Fruit fly (Drosophila melanogaster) whole organism, embryonic: ENCODE data around the gene RASSF8.

Experiments used
- Antp ChIP-seq: fragments of 200-800 bp; sonication (Bioruptor generic); optimal IDR thresholded peaks from 3 replicates; lab custom pipeline; 2016; ENCODE audit warnings: missing biosample characterization, missing genetic modification characterization
- Asciz ChIP-seq: fragments of 200-800 bp; sonication (Bioruptor generic); optimal IDR thresholded peaks from 2 replicates; lab custom pipeline; 2017; ENCODE audit warnings: missing biosample characterization, mild to moderate bottlenecking, missing genetic modification characterization, missing genetic modification reagents
- Atf-2 ChIP-seq: fragments of 200-800 bp; sonication (Bioruptor generic); optimal IDR thresholded peaks from 2 replicates; lab custom pipeline; 2016; ENCODE audit warnings: missing biosample characterization, missing genetic modification characterization
- Atf3 ChIP-seq: fragments of 200-800 bp; sonication (Bioruptor generic); optimal IDR thresholded peaks from 3 replicates; lab custom pipeline; 2016; ENCODE audit warnings: missing biosample characterization, missing genetic modification characterization
- CG10147 ChIP-seq: fragments of 200-800 bp; sonication (Bioruptor generic); optimal IDR thresholded peaks from 2 replicates; lab custom pipeline; 2019; ENCODE audit warnings: missing biosample characterization, mild to moderate bottlenecking, missing genetic modification characterization, moderate library complexity
- CG10321 ChIP-seq: fragments of 200-800 bp; sonication (Bioruptor generic); IDR thresholded peaks from 2 replicates; pipeline ENCODE4 v1.3.6; 2022; ENCODE audit warnings: missing biosample characterization, missing genetic modification characterization
- CG10565 ChIP-seq: fragments of 200-800 bp; sonication (Bioruptor generic); optimal IDR thresholded peaks from 3 replicates; lab custom pipeline; 2016; ENCODE audit warnings: missing biosample characterization, mild to moderate bottlenecking, missing genetic modification characterization
- CG12219 ChIP-seq: fragments of 200-800 bp; sonication (Bioruptor generic); optimal IDR thresholded peaks from 3 replicates; lab custom pipeline; 2018; ENCODE audit warnings: missing biosample characterization, mild to moderate bottlenecking, missing genetic modification characterization
- CG15479 ChIP-seq: fragments of 200-800 bp; sonication (Bioruptor generic); optimal IDR thresholded peaks from 3 replicates; lab custom pipeline; 2019; ENCODE audit warnings: missing biosample characterization, mild to moderate bottlenecking, missing genetic modification characterization, moderate library complexity
- CG15601 ChIP-seq: fragments of 200-800 bp; sonication (Bioruptor generic); optimal IDR thresholded peaks from 3 replicates; lab custom pipeline; 2019; ENCODE audit warnings: missing biosample characterization, mild to moderate bottlenecking, missing genetic modification characterization, moderate library complexity
- CG17359 ChIP-seq: fragments of 200-800 bp; sonication (Bioruptor generic); optimal IDR thresholded peaks from 3 replicates; lab custom pipeline; 2018; ENCODE audit warnings: missing biosample characterization, mild to moderate bottlenecking, missing genetic modification characterization, moderate library complexity
- CG32772 ChIP-seq: fragments of 200-800 bp; sonication (Bioruptor generic); IDR thresholded peaks from 2 replicates; pipeline ENCODE4 v1.3.6; 2022; ENCODE audit warnings: missing biosample characterization, missing genetic modification characterization
- CG34422 ChIP-seq: fragments of 200-800 bp; sonication (Bioruptor generic); IDR thresholded peaks from 3 replicates; pipeline ENCODE4 v1.3.6; 2022; ENCODE audit warnings: missing biosample characterization, missing genetic modification characterization
- CG4707 ChIP-seq: fragments of 200-800 bp; sonication (Bioruptor generic); optimal IDR thresholded peaks from 2 replicates; lab custom pipeline; 2018; ENCODE audit warnings: missing biosample characterization, mild to moderate bottlenecking, missing genetic modification characterization, moderate library complexity
- CG6683 ChIP-seq: fragments of 200-800 bp; sonication (Bioruptor generic); optimal IDR thresholded peaks from 2 replicates; lab custom pipeline; 2017; ENCODE audit warnings: missing biosample characterization, mild to moderate bottlenecking, missing genetic modification characterization, missing genetic modification reagents
- CG9727 ChIP-seq: fragments of 200-800 bp; sonication (Bioruptor generic); optimal IDR thresholded peaks from 3 replicates; lab custom pipeline; 2017; ENCODE audit warnings: missing biosample characterization, mild to moderate bottlenecking, missing genetic modification characterization
- D19A ChIP-seq: fragments of 200-800 bp; optimal IDR thresholded peaks from 3 replicates; lab custom pipeline; 2019; ENCODE audit warnings: missing biosample characterization, mild to moderate bottlenecking, missing genetic modification characterization, moderate library complexity
- Dek ChIP-seq: fragments of 200-800 bp; sonication (Bioruptor generic); optimal IDR thresholded peaks from 3 replicates; lab custom pipeline; 2019; ENCODE audit warnings: missing biosample characterization, mild to moderate bottlenecking, missing genetic modification characterization, moderate library complexity
- Ets65A ChIP-seq: fragments of 200-800 bp; sonication (Bioruptor generic); peaks from one replicate; lab custom pipeline; 2016; ENCODE audit warnings: missing biosample characterization, missing genetic modification characterization
- HHEX ChIP-seq: fragments of 200-800 bp; sonication (Bioruptor generic); optimal IDR thresholded peaks from 3 replicates; lab custom pipeline; 2017; ENCODE audit warnings: missing biosample characterization, mild to moderate bottlenecking, missing genetic modification characterization, missing genetic modification reagents
- HmgD ChIP-seq: fragments of 200-800 bp; sonication (Bioruptor generic); optimal IDR thresholded peaks from 3 replicates; lab custom pipeline; 2016; ENCODE audit warnings: missing biosample characterization, missing genetic modification characterization
- Hsf ChIP-seq: fragments of 200-800 bp; sonication (Bioruptor generic); optimal IDR thresholded peaks from 3 replicates; lab custom pipeline; 2016; ENCODE audit warnings: missing biosample characterization, missing genetic modification characterization
- Myb ChIP-seq: fragments of 200-800 bp; sonication (Bioruptor generic); optimal IDR thresholded peaks from 2 replicates; lab custom pipeline; 2016; ENCODE audit warnings: missing biosample characterization, missing genetic modification characterization
- Opbp ChIP-seq: fragments of 200-800 bp; sonication (Bioruptor generic); IDR thresholded peaks from 3 replicates; pipeline ENCODE4 v1.3.6; 2022; ENCODE audit warnings: missing biosample characterization, missing genetic modification characterization; ENCODE audit not compliant: partially characterized antibody
- Spps ChIP-seq: fragments of 200-800 bp; sonication (Bioruptor generic); optimal IDR thresholded peaks from 2 replicates; lab custom pipeline; 2018; ENCODE audit warnings: missing biosample characterization, mild to moderate bottlenecking, missing genetic modification characterization
- Ssrp ChIP-seq: fragments of 200-800 bp; sonication (Bioruptor generic); optimal IDR thresholded peaks from 2 replicates; lab custom pipeline; 2018; ENCODE audit warnings: missing biosample characterization, mild to moderate bottlenecking, missing genetic modification characterization, moderate library complexity
- Stat92E ChIP-seq, 3 experiments: fragments of >200 bp in 2 of 3; fragments of 200-800 bp in 1 of 3; sonication (Bioruptor generic) in 1 of 3; optimal IDR thresholded peaks; 2 replicates each; lab custom pipeline; 2017 to 2019; ENCODE audit warnings: missing biosample characterization in 3 of 3, missing genetic modification characterization in 3 of 3, mild to moderate bottlenecking in 1 of 3, moderate library complexity in 1 of 3
- Tbp ChIP-seq: fragments of >200 bp; optimal IDR thresholded peaks from 2 replicates; lab custom pipeline; 2018; ENCODE audit warnings: missing biosample characterization, missing genetic modification characterization
- Xrp1 ChIP-seq: fragments of 200-800 bp; sonication (Bioruptor generic); IDR thresholded peaks from 2 replicates; pipeline ENCODE4 v1.3.6; 2022; ENCODE audit warnings: missing biosample characterization, missing genetic modification characterization
- amos ChIP-seq: fragments of 200-800 bp; sonication (Bioruptor generic); IDR thresholded peaks from 2 replicates; pipeline ENCODE4 v1.3.6; 2022; ENCODE audit warnings: missing biosample characterization, missing genetic modification characterization; ENCODE audit not compliant: partially characterized antibody
- ato ChIP-seq: fragments of 200-800 bp; sonication (Bioruptor generic); IDR thresholded peaks from 2 replicates; pipeline ENCODE4 v1.3.6; 2022; ENCODE audit warnings: missing biosample characterization, missing genetic modification characterization; ENCODE audit not compliant: partially characterized antibody
- caup ChIP-seq: fragments of 200-800 bp; sonication (Bioruptor generic); optimal IDR thresholded peaks from 3 replicates; lab custom pipeline; 2017; ENCODE audit warnings: missing biosample characterization, mild to moderate bottlenecking, missing genetic modification characterization, moderate library complexity; ENCODE audit not compliant: severe bottlenecking
- dati ChIP-seq: fragments of 200-800 bp; sonication (Bioruptor generic); IDR thresholded peaks from 2 replicates; pipeline ENCODE4 v1.3.6; 2022; ENCODE audit warnings: missing biosample characterization, missing genetic modification characterization
- dimm ChIP-seq: fragments of 200-800 bp; sonication (Bioruptor generic); IDR thresholded peaks from 2 replicates; pipeline ENCODE4 v1.3.6; 2022; ENCODE audit warnings: missing biosample characterization, missing genetic modification characterization
- ems ChIP-seq: fragments of 200-800 bp; sonication (Bioruptor generic); optimal IDR thresholded peaks from 3 replicates; lab custom pipeline; 2016; ENCODE audit warnings: missing biosample characterization, missing genetic modification characterization
- fd102C ChIP-seq: fragments of 200-800 bp; sonication (Bioruptor generic); optimal IDR thresholded peaks from 2 replicates; lab custom pipeline; 2018; ENCODE audit warnings: missing biosample characterization, mild to moderate bottlenecking, missing genetic modification characterization, moderate library complexity
- gt ChIP-seq: fragments of 200-800 bp; sonication (Bioruptor generic); IDR thresholded peaks from 2 replicates; pipeline ENCODE4 v1.3.6; 2022; ENCODE audit warnings: missing biosample characterization, missing genetic modification characterization
- her ChIP-seq: fragments of 200-800 bp; sonication (Bioruptor generic); optimal IDR thresholded peaks from 2 replicates; lab custom pipeline; 2016; ENCODE audit warnings: missing biosample characterization, missing genetic modification characterization
- kah ChIP-seq: fragments of 200-800 bp; sonication (Bioruptor generic); optimal IDR thresholded peaks from 2 replicates; lab custom pipeline; 2018; ENCODE audit warnings: missing biosample characterization, mild to moderate bottlenecking, missing genetic modification characterization
- kay ChIP-seq: fragments of 200-800 bp; sonication (Bioruptor generic); optimal IDR thresholded peaks from 2 replicates; lab custom pipeline; 2016; ENCODE audit warnings: missing biosample characterization, missing genetic modification characterization
- ken ChIP-seq: fragments of 200-800 bp; sonication (Bioruptor generic); IDR thresholded peaks from 3 replicates; pipeline ENCODE4 v1.3.6; 2022; ENCODE audit warnings: missing biosample characterization, missing genetic modification characterization
- lab ChIP-seq: fragments of 200-800 bp; sonication (Bioruptor generic); optimal IDR thresholded peaks from 3 replicates; lab custom pipeline; 2017; ENCODE audit warnings: missing biosample characterization, missing genetic modification characterization, mild to moderate bottlenecking, moderate library complexity, missing genetic modification reagents
- lmd ChIP-seq: fragments of 200-800 bp; sonication (Bioruptor generic); IDR thresholded peaks from 2 replicates; pipeline ENCODE4 v1.3.6; 2022; ENCODE audit warnings: missing biosample characterization, missing genetic modification characterization
- onecut ChIP-seq: fragments of 200-800 bp; sonication (Bioruptor generic); IDR thresholded peaks from 2 replicates; pipeline ENCODE4 v1.3.6; 2022; ENCODE audit warnings: missing biosample characterization, missing genetic modification characterization
- pan ChIP-seq, 4 experiments: fragments of >200 bp in 3 of 4; fragments of 200-800 bp in 1 of 4; sonication (Bioruptor generic) in 1 of 4; optimal IDR thresholded peaks in 3 of 4; IDR thresholded peaks in 1 of 4; 2 replicates each; pipeline versions ENCODE4 v1.3.6 to Lab custom; 2017 to 2022; ENCODE audit warnings: missing biosample characterization in 2 of 4, missing genetic modification characterization in 2 of 4, mixed read lengths in 1 of 4
- scrt ChIP-seq: fragments of 200-800 bp; sonication (Bioruptor generic); optimal IDR thresholded peaks from 2 replicates; lab custom pipeline; 2018; ENCODE audit warnings: missing biosample characterization, mild to moderate bottlenecking, missing genetic modification characterization, moderate library complexity
- sima ChIP-seq: fragments of 200-800 bp; sonication (Bioruptor generic); optimal IDR thresholded peaks from 2 replicates; lab custom pipeline; 2016; ENCODE audit warnings: missing biosample characterization, missing genetic modification characterization
- unpg ChIP-seq: fragments of 200-800 bp; sonication (Bioruptor generic); optimal IDR thresholded peaks from 3 replicates; lab custom pipeline; 2018; ENCODE audit warnings: missing biosample characterization, mild to moderate bottlenecking, missing genetic modification characterization, moderate library complexity
- usp ChIP-seq: fragments of >200 bp; optimal IDR thresholded peaks from 2 replicates; lab custom pipeline; 2017; ENCODE audit warnings: missing biosample characterization, missing genetic modification characterization

RASSF8 gene

dm6 chr3R:25684859-25685258, 23.3 kb downstream of the RASSF8 start, which contains the start of gene RpL27 (continued):
- TF ChIP-seq Antp (GFP tag; lab: Kevin White, UChicago) (peak; percentile 33), lab (GFP tag; lab: Kevin White, UChicago) (peak; percentile 95), unpg (GFP tag; lab: Kevin White, UChicago) (peak; percentile 76), CG17359 (tag; lab: Kevin White, UChicago) (peak; percentile 72), Spps (peak; percentile 67), Hsf (GFP tag; lab: Kevin White, UChicago) (peak; percentile 77), kah (GFP tag; lab: Kevin White, UChicago) (peak; percentile 82), Atf3 (GFP tag; lab: Kevin White, UChicago) (peak; percentile 57), dimm (GFP tag; lab: Robert Waterston, UW) (no peak), Atf-2 (GFP tag; lab: Kevin White, UChicago) (peak; percentile 21), scrt (GFP tag; lab: Kevin White, UChicago) (peak; percentile 84), her (GFP tag; lab: Kevin White, UChicago) (peak; percentile 81), pan (optimal IDR thresholded peaks at IDR 0.05; lab: Kevin White, UChicago) (no peak), pan (GFP tag; optimal IDR thresholded peaks at IDR 0.05 in 1 of 2, IDR thresholded peaks at IDR 0.05 in 1 of 2) (peak in 1 of 2 experiments; percentile 74), dati (GFP tag; lab: Robert Waterston, UW) (no peak), CG6683 (GFP tag; lab: Kevin White, UChicago) (peak; percentile 68), CG15601 (tag; lab: Kevin White, UChicago) (peak; percentile 79), Ets65A (GFP tag; lab: Kevin White, UChicago) (peak; percentile 92), onecut (GFP tag; lab: Robert Waterston, UW) (peak; percentile 85), kay (no peak), ato (GFP tag; lab: Robert Waterston, UW) (peak; percentile 72), sima (peak; percentile 46), CG10565 (no peak), HHEX (peak; percentile 84), Dek (tag; lab: Kevin White, UChicago) (peak; percentile 68), caup (GFP tag; lab: Kevin White, UChicago) (peak; percentile 96), Asciz (GFP tag; lab: Kevin White, UChicago) (peak; percentile 75), CG15479 (GFP tag; lab: Kevin White, UChicago) (no peak), Ssrp (peak; percentile 11), Xrp1 (GFP tag; lab: Robert Waterston, UW) (peak; percentile 48; the same call in 1 of the 2 replicates), CG10321 (GFP tag; lab: Robert Waterston, UW) (peak; percentile 24; the same call in 1 of the 2 replicates), gt (GFP tag; lab: Robert Waterston, UW) (no peak; the same call in 1 of the 2 replicates), Opbp (peak; percentile 72), amos (GFP tag; lab: Robert Waterston, UW) (peak; percentile 76), Myb (GFP tag; lab: Kevin White, UChicago) (peak; percentile 63), Tbp (GFP tag; lab: Kevin White, UChicago) (no peak), HmgD (GFP tag; lab: Kevin White, UChicago) (peak; percentile 78), CG34422 (peak; percentile 79), ems (GFP tag; lab: Kevin White, UChicago) (peak; percentile 77), Stat92E (GFP tag; optimal IDR thresholded peaks at IDR 0.05; lab: Kevin White, UChicago) (peak in 1 of 3 experiments; percentile 67), ken (GFP tag; lab: Robert Waterston, UW) (peak; percentile 85; the same call in 2 of the 3 replicates), CG9727 (peak; percentile 88), D19A (tag; lab: Kevin White, UChicago) (peak; percentile 60), usp (GFP tag; lab: Kevin White, UChicago) (no peak), CG10147 (peak; percentile 79), CG32772 (GFP tag; lab: Robert Waterston, UW) (peak; percentile 75), lmd (GFP tag; lab: Robert Waterston, UW) (peak; percentile 44; the same call in 1 of the 2 replicates), CG12219 (peak; percentile 64), CG4707 (GFP tag; lab: Kevin White, UChicago) (peak; percentile 71), fd102C (peak; percentile 65)
